Worm (Caenorhabditis elegans) whole organism, early embryonic: ENCODE measurements around the gene F11A5.16.

Source experiments
- F13C5.2 ChIP-seq: sonication (generic microtip); optimal IDR thresholded peaks from 2 replicates; lab custom pipeline; 2017; ENCODE audit warnings: mild to moderate bottlenecking, missing genetic modification characterization, inconsistent platforms, missing compliant biosample characterization
- ama-1 ChIP-seq: fragments of 150-350 bp; optimal IDR thresholded peaks from 2 replicates; lab custom pipeline; 2014
- ceh-13 ChIP-seq: fragments of 200-800 bp; sonication (Bioruptor generic); optimal IDR thresholded peaks from 2 replicates; lab custom pipeline; 2018; ENCODE audit warnings: mild to moderate bottlenecking, missing genetic modification characterization, missing compliant biosample characterization
- flt-1 ChIP-seq: fragments of 200-800 bp; sonication (Bioruptor generic); IDR thresholded peaks from 2 replicates; pipeline ENCODE4 v1.3.6; 2022; ENCODE audit warnings: missing genetic modification characterization, missing compliant biosample characterization
- hmbx-1 ChIP-seq: sonication (generic microtip); optimal IDR thresholded peaks from 2 replicates; lab custom pipeline; 2016; ENCODE audit warnings: mild to moderate bottlenecking, missing genetic modification characterization, missing compliant biosample characterization
- hnd-1 ChIP-seq: sonication (generic microtip); optimal IDR thresholded peaks from 2 replicates; lab custom pipeline; 2016; ENCODE audit warnings: missing genetic modification characterization, missing compliant biosample characterization
- pes-1 ChIP-seq: fragments of 200-800 bp; sonication (Bioruptor generic); IDR thresholded peaks from 2 replicates; pipeline ENCODE4 v1.3.6; 2022; ENCODE audit warnings: missing genetic modification reagents, missing genetic modification characterization, missing compliant biosample characterization
- tbx-11 ChIP-seq: fragments of 200-800 bp; sonication (Bioruptor generic); IDR thresholded peaks from 2 replicates; pipeline ENCODE4 v1.3.6; 2022; ENCODE audit warnings: missing genetic modification characterization, missing compliant biosample characterization
- tra-4 ChIP-seq: sonication (generic microtip); optimal IDR thresholded peaks from 2 replicates; lab custom pipeline; 2017; ENCODE audit warnings: missing genetic modification characterization, missing compliant biosample characterization

DNA sequence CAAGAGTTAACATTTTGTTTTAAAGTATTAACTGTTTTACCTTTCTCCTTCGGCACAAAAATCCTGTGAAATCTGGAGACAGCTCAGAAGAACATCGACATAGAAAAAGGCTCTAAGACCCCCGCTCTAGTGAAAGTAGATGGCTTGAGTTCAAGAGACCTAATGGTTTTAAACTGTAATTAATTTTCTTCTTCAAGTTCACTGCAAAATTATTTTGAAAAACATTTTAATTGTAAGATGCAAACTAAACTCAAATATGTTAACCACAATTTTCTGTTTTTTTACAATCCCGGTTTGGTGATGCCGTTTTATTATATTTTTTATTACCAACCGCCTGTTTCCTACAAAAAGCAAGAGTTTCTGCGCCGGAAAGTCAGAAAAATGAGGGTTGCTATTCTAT lies 22.9 kb downstream of the F11A5.16 start, which contains the start of gene clec-233:
- TF ChIP-seq F13C5.2 (tag; lab: Kevin White, UChicago) (no peak), hmbx-1 (tag; lab: Kevin White, UChicago) (no peak), ceh-13 (GFP tag; lab: Kevin White, UChicago) (no peak), ama-1 (lab: Kevin White, UChicago) (no peak), hnd-1 (tag; lab: Kevin White, UChicago) (no peak), flt-1 (GFP tag; lab: Robert Waterston, UW) (no peak), tra-4 (tag; lab: Kevin White, UChicago) (no peak), tbx-11 (GFP tag; lab: Robert Waterston, UW) (no peak), pes-1 (GFP tag; lab: Robert Waterston, UW) (no peak)
